Fruit fly (Drosophila melanogaster): ENCODE results near the gene nyo.
A peak's percentile ranks its signal among the peaks of the same experiment; 100 is the strongest.

The nyo gene

DNA sequence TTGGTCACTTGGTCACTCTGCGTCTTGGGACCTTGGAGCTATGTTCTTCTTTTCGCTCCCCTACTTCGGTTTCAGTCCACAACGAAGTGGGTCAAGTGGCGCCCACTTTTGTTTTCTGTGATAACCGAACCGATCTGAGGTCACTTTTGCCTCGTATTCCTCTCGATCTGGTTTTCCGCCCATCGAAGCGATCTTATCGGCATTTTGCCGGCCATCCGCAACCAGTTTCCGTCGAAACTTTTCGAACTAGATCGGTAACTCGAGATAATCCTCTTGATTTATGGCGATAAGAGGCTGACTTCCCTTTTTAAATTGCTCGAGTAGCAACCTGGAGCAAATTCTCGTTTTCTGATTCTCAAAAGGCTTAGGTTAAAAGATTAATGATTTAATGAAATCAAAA, 21.8 kb downstream of the nyo start:
- TF ChIP-seq sv (GFP tag; optimal IDR thresholded peaks at IDR 0.05) (no peak), HLH106 (tag; optimal IDR thresholded peaks at IDR 0.05) (no peak), usp (GFP tag; optimal IDR thresholded peaks at IDR 0.05) (no peak), lola (GFP tag; optimal IDR thresholded peaks at IDR 0.05) (no peak), Dfd (GFP tag; optimal IDR thresholded peaks at IDR 0.05) (no peak), Hr83 (GFP tag; optimal IDR thresholded peaks at IDR 0.05; ENCODE audit: poor library complexity, severe bottlenecking) (no peak), dl (GFP tag; optimal IDR thresholded peaks at IDR 0.05; ENCODE audit: insufficient read depth in 1 of 2, partially characterized antibody in 2 of 2) (no peak), Hr78 (GFP tag; optimal IDR thresholded peaks at IDR 0.05) (no peak), h (GFP tag; optimal IDR thresholded peaks at IDR 0.05) (no peak), sage (GFP tag; optimal IDR thresholded peaks at IDR 0.05) (no peak), brk (GFP tag; optimal IDR thresholded peaks at IDR 0.05) (no peak), foxo (GFP tag; optimal IDR thresholded peaks at IDR 0.05) (no peak), rgr (GFP tag; optimal IDR thresholded peaks at IDR 0.05) (no peak), dmrt93B (GFP tag; optimal IDR thresholded peaks at IDR 0.05) (no peak), Mio (GFP tag; optimal IDR thresholded peaks at IDR 0.05) (no peak), CG9705 (GFP tag; optimal IDR thresholded peaks at IDR 0.05) (no peak), ey (GFP tag; optimal IDR thresholded peaks at IDR 0.05) (no peak), psq (GFP tag; optimal IDR thresholded peaks at IDR 0.05) (no peak), Myc (optimal IDR thresholded peaks at IDR 0.05) (no peak), GATAd (GFP tag; optimal IDR thresholded peaks at IDR 0.05) (no peak)

DNA sequence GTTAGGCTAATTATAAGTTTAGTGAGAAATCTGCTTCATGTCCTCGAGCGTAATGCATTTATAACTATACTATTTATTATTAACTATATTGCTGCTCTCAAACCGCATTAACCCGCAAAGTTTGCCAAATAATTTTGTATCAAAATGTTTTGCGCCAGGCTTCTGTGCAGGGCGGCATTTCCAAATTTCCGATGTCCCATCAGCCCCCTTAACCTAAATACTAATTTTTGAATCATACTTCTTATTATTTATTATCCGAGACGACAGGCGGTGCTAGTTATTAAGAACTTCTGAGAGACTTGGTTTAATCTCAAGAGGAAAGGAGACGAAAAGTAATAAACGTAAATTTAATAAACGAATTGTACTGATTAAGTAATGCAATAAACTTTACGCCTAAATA, 22.9 kb downstream of the nyo start:
- no peak for TF ChIP-seq jim (GFP tag; optimal IDR thresholded peaks at IDR 0.05)
- no peak for TF ChIP-seq Hr78 (GFP tag; optimal IDR thresholded peaks at IDR 0.05)
- TF ChIP-seq GATAd (GFP tag; optimal IDR thresholded peaks at IDR 0.05), result no peak
- TF ChIP-seq CG32264 (GFP tag; optimal IDR thresholded peaks at IDR 0.05), result no peak
- TF ChIP-seq dl (GFP tag; optimal IDR thresholded peaks at IDR 0.05; ENCODE audit: insufficient read depth in 1 of 2, partially characterized antibody in 2 of 2), result no peak
- no peak for TF ChIP-seq sv (GFP tag; optimal IDR thresholded peaks at IDR 0.05)

DNA sequence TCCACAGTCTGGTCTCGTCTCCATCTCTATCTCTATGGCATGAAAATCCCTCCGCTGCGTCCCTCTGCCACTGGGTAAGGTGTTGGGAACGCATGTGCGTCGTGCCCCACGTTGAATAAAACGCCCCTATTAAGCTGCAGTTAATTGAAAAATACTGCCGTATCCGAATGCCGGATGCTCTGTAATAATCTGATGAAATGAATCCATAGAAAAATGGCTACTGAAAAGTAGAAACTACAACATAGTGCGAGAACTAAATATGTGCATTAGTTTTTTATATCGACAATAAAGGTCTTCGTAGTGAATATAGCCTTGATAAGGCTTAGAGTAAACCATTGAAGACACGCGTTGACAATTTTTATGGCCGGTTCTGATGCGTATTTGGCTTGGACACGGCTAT, 23.9 kb downstream of the nyo start:
- TF ChIP-seq foxo (GFP tag; optimal IDR thresholded peaks at IDR 0.05), result no peak
- no peak for TF ChIP-seq psq (GFP tag; optimal IDR thresholded peaks at IDR 0.05)
- TF ChIP-seq CG9705 (GFP tag; optimal IDR thresholded peaks at IDR 0.05), result no peak
- no peak for TF ChIP-seq OdsH (GFP tag; optimal IDR thresholded peaks at IDR 0.05)
- no peak for TF ChIP-seq woc (GFP tag; optimal IDR thresholded peaks at IDR 0.05)
- TF ChIP-seq pan (optimal IDR thresholded peaks at IDR 0.05), result no peak
- no peak for TF ChIP-seq brk (GFP tag; optimal IDR thresholded peaks at IDR 0.05)
- no peak for TF ChIP-seq Hr78 (GFP tag; optimal IDR thresholded peaks at IDR 0.05)
- TF ChIP-seq dsf (GFP tag; optimal IDR thresholded peaks at IDR 0.05; ENCODE audit: borderline replicate concordance), result no peak
- TF ChIP-seq h (GFP tag; optimal IDR thresholded peaks at IDR 0.05), result no peak
- no peak for TF ChIP-seq Hr83 (GFP tag; optimal IDR thresholded peaks at IDR 0.05; ENCODE audit: poor library complexity, severe bottlenecking)
- TF ChIP-seq Dfd (GFP tag; optimal IDR thresholded peaks at IDR 0.05), result no peak

DNA sequence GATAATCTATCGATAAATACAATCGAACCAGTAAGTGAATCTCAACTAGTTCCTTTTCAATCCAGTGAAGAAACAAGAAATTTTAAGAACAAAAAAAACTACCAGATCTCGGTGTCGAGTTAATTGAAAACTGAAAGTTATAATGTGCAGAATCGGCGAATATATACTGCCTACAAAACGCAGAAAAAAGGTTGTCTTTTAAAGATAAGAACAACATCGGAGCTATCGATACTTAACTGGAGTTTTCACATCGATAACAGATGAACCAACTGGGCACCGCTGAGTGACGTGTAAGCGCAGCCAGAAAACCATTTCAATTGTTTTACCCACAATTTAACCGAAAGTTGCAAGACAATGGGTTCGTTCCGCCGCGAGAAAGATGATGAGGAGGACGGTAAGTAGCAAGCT, 29.1 kb downstream of the nyo start, which contains the start of gene gammaCOP:
Gene gammaCOP (plus strand): TSS at position 259 of the 408 bp plus-strand sequence.
- TF ChIP-seq foxo (GFP tag; optimal IDR thresholded peaks at IDR 0.05) (no peak), Hnf4 (GFP tag; optimal IDR thresholded peaks at IDR 0.05) (no peak), tai (GFP tag; optimal IDR thresholded peaks at IDR 0.05) (no peak), h (GFP tag; optimal IDR thresholded peaks at IDR 0.05) (peak; percentile 42)

- TF ChIP-seq Dif (GFP tag; optimal IDR thresholded peaks at IDR 0.05; ENCODE audit: partially characterized antibody) (no peak), Dfd (GFP tag; optimal IDR thresholded peaks at IDR 0.05) (peak; percentile 97)
Measured at dm6 chr3R:31577351-31577750, 34.5 kb downstream of the nyo start.

DNA sequence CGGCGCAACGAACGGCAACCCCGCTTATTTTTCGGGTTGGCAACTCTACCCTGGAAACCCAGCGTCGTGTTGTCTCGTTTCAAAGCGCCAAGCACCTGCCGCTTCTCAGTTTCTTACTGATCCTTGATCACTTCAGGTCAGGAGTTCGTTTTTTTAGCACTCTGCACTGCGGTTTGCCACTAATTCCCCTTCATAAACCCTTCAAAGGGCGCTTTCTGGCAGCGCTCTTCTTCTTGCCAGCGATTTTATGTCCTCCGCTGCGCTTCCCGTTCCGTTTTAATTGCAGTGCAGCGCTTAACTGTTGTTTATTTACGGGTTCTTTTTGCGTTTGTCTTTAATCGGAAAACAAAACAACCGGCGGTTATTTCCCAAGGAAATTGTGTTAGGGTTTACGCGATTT, 37.2 kb downstream of the nyo start:
- TF ChIP-seq Jra (GFP tag; optimal IDR thresholded peaks at IDR 0.05), result no peak
- TF ChIP-seq h (GFP tag; optimal IDR thresholded peaks at IDR 0.05), result no peak
- TF ChIP-seq dmrt93B (GFP tag; optimal IDR thresholded peaks at IDR 0.05), result no peak
- TF ChIP-seq Dif (GFP tag; optimal IDR thresholded peaks at IDR 0.05; ENCODE audit: partially characterized antibody), result no peak
- TF ChIP-seq CG32264 (GFP tag; optimal IDR thresholded peaks at IDR 0.05), result no peak
